Worm (Caenorhabditis elegans) whole organism, late embryonic: ENCODE data around the gene clec-58.

Source experiments
- C08G9.2 ChIP-seq: sonication (generic microtip); optimal IDR thresholded peaks from 2 replicates; lab custom pipeline; 2016; ENCODE audit warnings: mild to moderate bottlenecking, missing genetic modification characterization, moderate library complexity, missing compliant biosample characterization
- C38D4.7 ChIP-seq: fragments of 200-800 bp; sonication (Bioruptor generic); optimal IDR thresholded peaks from 2 replicates; lab custom pipeline; 2018; ENCODE audit warnings: mild to moderate bottlenecking, missing genetic modification characterization, moderate library complexity, missing compliant biosample characterization
- F13H6.1 ChIP-seq: sonication (generic microtip); optimal IDR thresholded peaks from 2 replicates; lab custom pipeline; 2016; ENCODE audit warnings: missing genetic modification characterization, missing compliant biosample characterization
- T23F11.4 ChIP-seq: fragments of 200-800 bp; sonication (Bioruptor generic); optimal IDR thresholded peaks from 2 replicates; lab custom pipeline; 2018; ENCODE audit warnings: mild to moderate bottlenecking, missing genetic modification characterization, missing compliant biosample characterization
- Y22D7AL.16 ChIP-seq: sonication (generic microtip); optimal IDR thresholded peaks from 2 replicates; lab custom pipeline; 2016; ENCODE audit warnings: missing genetic modification characterization, missing compliant biosample characterization
- ama-1 ChIP-seq: fragments of 150-350 bp; optimal IDR thresholded peaks from 2 replicates; lab custom pipeline; 2014
- ceh-14 ChIP-seq: sonication (generic microtip); optimal IDR thresholded peaks from 2 replicates; lab custom pipeline; 2016; ENCODE audit warnings: missing genotype, missing genetic modification characterization, missing compliant biosample characterization
- ceh-19 ChIP-seq: fragments of 200-800 bp; sonication (Bioruptor generic); optimal IDR thresholded peaks from 2 replicates; lab custom pipeline; 2018; ENCODE audit warnings: mild to moderate bottlenecking, missing genetic modification characterization, missing compliant biosample characterization
- ceh-24 ChIP-seq: sonication (generic microtip); optimal IDR thresholded peaks from 2 replicates; lab custom pipeline; 2016; ENCODE audit warnings: mild to moderate bottlenecking, missing genetic modification characterization, missing compliant biosample characterization
- ceh-31 ChIP-seq: sonication (generic microtip); optimal IDR thresholded peaks from 2 replicates; lab custom pipeline; 2016; ENCODE audit warnings: missing genetic modification characterization, missing compliant biosample characterization
- ceh-45 ChIP-seq: fragments of 200-800 bp; sonication (Bioruptor generic); IDR thresholded peaks from 2 replicates; pipeline ENCODE4 v1.3.6; 2022; ENCODE audit warnings: missing genetic modification reagents, missing genetic modification characterization, missing compliant biosample characterization
- elt-2 ChIP-seq: sonication (generic microtip); optimal IDR thresholded peaks from 2 replicates; lab custom pipeline; 2016; ENCODE audit warnings: missing genetic modification reagents, missing genetic modification characterization, missing compliant biosample characterization
- elt-4 ChIP-seq: sonication (generic microtip); optimal IDR thresholded peaks from 2 replicates; lab custom pipeline; 2016; ENCODE audit warnings: missing genetic modification characterization, missing compliant biosample characterization
- eyg-1 ChIP-seq: sonication (generic microtip); optimal IDR thresholded peaks from 2 replicates; lab custom pipeline; 2016; ENCODE audit warnings: missing genotype, missing genetic modification characterization, missing compliant biosample characterization
- fkh-6 ChIP-seq: sonication (generic microtip); optimal IDR thresholded peaks from 2 replicates; lab custom pipeline; 2016; ENCODE audit warnings: missing genetic modification characterization, missing compliant biosample characterization
- gmeb-2 ChIP-seq: sonication (generic microtip); optimal IDR thresholded peaks from 2 replicates; lab custom pipeline; 2016; ENCODE audit warnings: missing genetic modification characterization, inconsistent platforms, missing compliant biosample characterization
- hlh-30 ChIP-seq: sonication (generic microtip); optimal IDR thresholded peaks from 2 replicates; lab custom pipeline; 2017; ENCODE audit warnings: antibody characterized with exemption, missing genetic modification characterization, missing compliant biosample characterization; ENCODE audit not compliant: insufficient read depth
- hlh-6 ChIP-seq: sonication (generic microtip); optimal IDR thresholded peaks from 2 replicates; lab custom pipeline; 2016; ENCODE audit warnings: missing genotype, missing genetic modification characterization, missing compliant biosample characterization
- lim-6 ChIP-seq: sonication (generic microtip); optimal IDR thresholded peaks from 2 replicates; lab custom pipeline; 2016; ENCODE audit warnings: missing genetic modification characterization, missing compliant biosample characterization
- lin-11 ChIP-seq: fragments of 200-800 bp; sonication (Bioruptor generic); optimal IDR thresholded peaks from 2 replicates; lab custom pipeline; 2018; ENCODE audit warnings: mild to moderate bottlenecking, missing genetic modification characterization, missing compliant biosample characterization
- madf-2 ChIP-seq: sonication (generic microtip); optimal IDR thresholded peaks from 2 replicates; lab custom pipeline; 2017; ENCODE audit warnings: missing genetic modification characterization, missing compliant biosample characterization
- mec-3 ChIP-seq: sonication (generic microtip); optimal IDR thresholded peaks from 2 replicates; lab custom pipeline; 2016; ENCODE audit warnings: borderline replicate concordance, missing genetic modification characterization, missing compliant biosample characterization
- nhr-11 ChIP-seq: fragments of 150-350 bp; optimal IDR thresholded peaks from 2 replicates; lab custom pipeline; 2014; ENCODE audit warnings: missing biosample characterization, missing genetic modification characterization
- nhr-232 ChIP-seq: sonication (generic microtip); optimal IDR thresholded peaks from 2 replicates; lab custom pipeline; 2016; ENCODE audit warnings: missing genetic modification characterization, missing compliant biosample characterization
- npax-4 ChIP-seq: sonication (generic microtip); optimal IDR thresholded peaks from 2 replicates; lab custom pipeline; 2016; ENCODE audit warnings: missing genetic modification characterization, missing compliant biosample characterization
- odd-2 ChIP-seq: sonication (generic microtip); optimal IDR thresholded peaks from 2 replicates; lab custom pipeline; 2017; ENCODE audit warnings: antibody characterized with exemption, mild to moderate bottlenecking, missing genetic modification characterization, missing compliant biosample characterization
- pat-9 ChIP-seq: fragments of 200-800 bp; sonication (Bioruptor generic); optimal IDR thresholded peaks from 2 replicates; lab custom pipeline; 2018; ENCODE audit warnings: mild to moderate bottlenecking, missing genetic modification characterization, moderate library complexity, missing compliant biosample characterization
- pha-2 ChIP-seq: sonication (generic microtip); optimal IDR thresholded peaks from 2 replicates; lab custom pipeline; 2017; ENCODE audit warnings: mild to moderate bottlenecking, missing genetic modification characterization, missing compliant biosample characterization
- pqm-1 ChIP-seq: sonication (generic microtip); optimal IDR thresholded peaks from 2 replicates; lab custom pipeline; 2016; ENCODE audit warnings: missing genetic modification characterization, missing compliant biosample characterization
- rnt-1 ChIP-seq: sonication (generic microtip); optimal IDR thresholded peaks from 2 replicates; lab custom pipeline; 2016; ENCODE audit warnings: missing genetic modification characterization, missing compliant biosample characterization
- sdc-2 ChIP-seq: sonication (generic microtip); optimal IDR thresholded peaks from 2 replicates; lab custom pipeline; 2016; ENCODE audit warnings: missing genotype, missing genetic modification characterization, missing compliant biosample characterization
- sox-4 ChIP-seq: sonication (generic microtip); optimal IDR thresholded peaks from 2 replicates; lab custom pipeline; 2017; ENCODE audit warnings: mild to moderate bottlenecking, missing genetic modification characterization, inconsistent platforms, missing compliant biosample characterization
- syd-9 ChIP-seq: sonication (generic microtip); optimal IDR thresholded peaks from 2 replicates; lab custom pipeline; 2016; ENCODE audit warnings: mild to moderate bottlenecking, missing genetic modification characterization, moderate library complexity, missing compliant biosample characterization
- tbx-7 ChIP-seq: sonication (generic microtip); optimal IDR thresholded peaks from 2 replicates; lab custom pipeline; 2016; ENCODE audit warnings: missing genotype, missing genetic modification characterization, missing compliant biosample characterization
- ttx-3 ChIP-seq: sonication (generic microtip); optimal IDR thresholded peaks from 2 replicates; lab custom pipeline; 2016; ENCODE audit warnings: missing genetic modification reagents, missing genetic modification characterization, missing compliant biosample characterization
- unc-42 ChIP-seq: sonication (generic microtip); optimal IDR thresholded peaks from 2 replicates; lab custom pipeline; 2016; ENCODE audit warnings: missing genotype, missing genetic modification characterization, missing compliant biosample characterization
- unc-55 ChIP-seq: sonication (generic microtip); optimal IDR thresholded peaks from 2 replicates; lab custom pipeline; 2017; ENCODE audit warnings: missing biosample characterization, missing genetic modification reagents, missing genetic modification characterization
- unc-86 ChIP-seq: sonication (generic microtip); optimal IDR thresholded peaks from 2 replicates; lab custom pipeline; 2016; ENCODE audit warnings: missing genetic modification characterization, missing compliant biosample characterization
- zip-5 ChIP-seq: sonication (generic microtip); optimal IDR thresholded peaks from 2 replicates; lab custom pipeline; 2016; ENCODE audit warnings: missing genetic modification characterization, missing compliant biosample characterization
- ztf-16 ChIP-seq: sonication (generic microtip); optimal IDR thresholded peaks from 2 replicates; lab custom pipeline; 2017; ENCODE audit warnings: missing genetic modification characterization, missing compliant biosample characterization

Gene clec-58

DNA sequence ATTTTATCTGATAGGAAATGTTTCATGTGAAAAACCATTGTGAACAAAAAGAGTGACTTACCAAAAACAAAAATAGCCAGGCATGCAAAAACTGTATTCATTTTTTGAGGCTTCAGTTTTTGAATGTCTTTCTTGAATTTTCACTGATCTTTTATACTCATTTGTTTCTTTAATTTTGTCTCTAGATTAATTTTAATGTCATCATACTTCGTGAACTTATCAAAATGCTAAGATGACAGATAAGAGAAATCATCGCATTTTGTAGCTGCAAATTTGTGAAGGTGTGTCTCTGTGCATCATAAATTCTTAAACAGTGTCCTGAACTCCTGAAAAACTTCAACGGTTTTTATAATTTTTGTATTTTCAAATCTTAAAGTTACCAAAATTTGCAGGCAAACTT is at the start of gene clec-58:
TSS of gene clec-58 (minus strand) at position 101 of the 400 bp plus-strand sequence.
- TF ChIP-seq pha-2: no peak
- no peak for TF ChIP-seq gmeb-2 (tag; lab: Kevin White, UChicago)
- no peak for TF ChIP-seq ttx-3
- TF ChIP-seq hlh-30 (tag; lab: Kevin White, UChicago): no peak
- no peak for TF ChIP-seq unc-55 (GFP tag; lab: Kevin White, UChicago)
- TF ChIP-seq nhr-232: no peak
- no peak for TF ChIP-seq pat-9 (tag; lab: Kevin White, UChicago)
- no peak for TF ChIP-seq sdc-2 (tag; lab: Kevin White, UChicago)
- TF ChIP-seq Y22D7AL.16: no peak
- no peak for TF ChIP-seq hlh-6 (tag; lab: Kevin White, UChicago)
- TF ChIP-seq ceh-24 (tag; lab: Kevin White, UChicago): no peak
- no peak for TF ChIP-seq eyg-1 (tag; lab: Kevin White, UChicago)
- TF ChIP-seq C38D4.7: no peak
- no peak for TF ChIP-seq ceh-31 (tag; lab: Kevin White, UChicago)
- TF ChIP-seq zip-5 (tag; lab: Kevin White, UChicago): no peak
- no peak for TF ChIP-seq unc-42
- TF ChIP-seq sox-4: no peak

DNA sequence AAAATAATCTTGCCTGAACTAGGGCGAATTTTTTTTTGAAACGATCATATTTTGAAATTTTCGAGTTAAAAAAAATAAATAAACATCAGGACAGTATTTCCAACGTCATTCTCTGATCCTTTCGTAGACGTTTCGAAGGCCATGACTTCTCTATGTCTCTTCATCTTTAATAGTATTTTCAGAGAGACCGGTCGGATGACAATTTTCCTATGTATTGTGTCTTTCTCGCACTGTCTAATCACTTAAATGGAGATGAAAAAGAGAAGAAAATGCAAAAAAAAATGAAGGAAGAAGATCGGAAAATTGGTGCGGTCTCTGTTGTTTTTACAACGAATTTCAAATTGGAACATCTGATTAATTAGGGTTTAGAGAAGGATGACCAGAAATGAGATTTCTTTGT is 49.2 kb upstream of the clec-58 start:
- TF ChIP-seq C38D4.7 (no peak), madf-2 (tag; lab: Kevin White, UChicago) (no peak), nhr-11 (tag; lab: Kevin White, UChicago) (no peak), fkh-6 (tag; lab: Kevin White, UChicago) (no peak), C08G9.2 (tag; lab: Kevin White, UChicago) (no peak), ama-1 (lab: Kevin White, UChicago) (no peak), ceh-45 (GFP tag; lab: Robert Waterston, UW) (no peak), pqm-1 (tag; lab: Kevin White, UChicago) (no peak), rnt-1 (tag; lab: Kevin White, UChicago) (no peak), T23F11.4 (GFP tag; lab: Kevin White, UChicago) (no peak), pat-9 (tag; lab: Kevin White, UChicago) (no peak), ceh-19 (GFP tag; lab: Kevin White, UChicago) (no peak), eyg-1 (tag; lab: Kevin White, UChicago) (no peak), tbx-7 (no peak), ztf-16 (tag; lab: Kevin White, UChicago) (no peak), unc-86 (tag; lab: Kevin White, UChicago) (no peak), mec-3 (tag; lab: Kevin White, UChicago) (no peak), hlh-6 (tag; lab: Kevin White, UChicago) (no peak), odd-2 (tag; lab: Kevin White, UChicago) (no peak)

DNA sequence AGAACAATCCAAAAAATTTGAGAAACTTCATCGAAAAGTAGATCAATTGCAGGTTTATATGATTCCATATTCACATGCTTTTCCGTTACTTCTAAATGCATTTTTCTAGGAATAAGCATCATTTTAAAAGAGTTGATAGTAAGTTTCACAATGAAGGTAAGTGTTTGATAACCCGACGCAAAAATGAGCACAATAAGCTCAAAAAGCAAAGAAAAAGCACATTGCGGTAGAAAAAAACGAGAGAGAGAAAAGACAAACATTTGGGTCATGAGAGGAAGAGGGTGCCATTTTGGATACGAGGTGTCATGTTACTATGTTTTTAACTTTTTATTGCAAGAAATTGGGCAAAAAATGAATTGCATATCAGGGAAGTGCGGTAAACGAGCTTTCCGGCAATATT is 48.4 kb upstream of the clec-58 start, which contains the start of gene F59B10.6:
TSS of gene F59B10.6 (minus strand) at position 101 of the 400 bp plus-strand sequence.
- TF ChIP-seq unc-42: no peak
- TF ChIP-seq syd-9 (tag; lab: Kevin White, UChicago): no peak
- no peak for TF ChIP-seq pat-9 (tag; lab: Kevin White, UChicago)
- TF ChIP-seq elt-2 (tag; lab: Kevin White, UChicago): no peak
- TF ChIP-seq ceh-14: no peak
- no peak for TF ChIP-seq elt-4 (tag; lab: Kevin White, UChicago)
- no peak for TF ChIP-seq F13H6.1 (tag; lab: Kevin White, UChicago)
- TF ChIP-seq lin-11: no peak
- TF ChIP-seq odd-2 (tag; lab: Kevin White, UChicago): no peak
- TF ChIP-seq C38D4.7: no peak
- TF ChIP-seq lim-6 (tag; lab: Kevin White, UChicago): no peak
- TF ChIP-seq npax-4 (tag; lab: Kevin White, UChicago): no peak
